Fruit fly (Drosophila melanogaster) whole organism, embryonic: Measurements from ENCODE around the gene mRpL50.
A peak's percentile ranks its signal among the peaks of the same experiment; 100 is the strongest.

Experiments used
- Atf-2 ChIP-seq: fragments of 200-800 bp; sonication (Bioruptor generic); optimal IDR thresholded peaks from 2 replicates; lab custom pipeline; 2016; ENCODE audit warnings: missing biosample characterization, missing genetic modification characterization
- CG12391 ChIP-seq: fragments of 200-800 bp; sonication (Bioruptor generic); optimal IDR thresholded peaks from 3 replicates; lab custom pipeline; 2018; ENCODE audit warnings: missing biosample characterization, mild to moderate bottlenecking, missing genetic modification characterization, moderate library complexity
- CG12659 ChIP-seq: fragments of 200-800 bp; sonication (Bioruptor generic); optimal IDR thresholded peaks from 3 replicates; lab custom pipeline; 2017; ENCODE audit warnings: mild to moderate bottlenecking, missing biosample characterization, missing genetic modification reagents, missing genetic modification characterization
- CG12744 ChIP-seq: fragments of 200-800 bp; sonication (Bioruptor generic); optimal IDR thresholded peaks from 2 replicates; lab custom pipeline; 2016; ENCODE audit warnings: missing biosample characterization, missing genetic modification characterization
- CG15269 ChIP-seq: fragments of 200-800 bp; sonication (Bioruptor generic); optimal IDR thresholded peaks from 2 replicates; lab custom pipeline; 2018; ENCODE audit warnings: missing biosample characterization, mild to moderate bottlenecking, missing genetic modification characterization, moderate library complexity
- CG16779 ChIP-seq: fragments of 200-800 bp; sonication (Bioruptor generic); IDR thresholded peaks from 2 replicates; pipeline ENCODE4 v1.3.6; 2022; ENCODE audit warnings: missing biosample characterization, missing genetic modification characterization
- CG17328 ChIP-seq: fragments of 200-800 bp; sonication (Bioruptor generic); IDR thresholded peaks from 2 replicates; pipeline ENCODE4 v1.3.6; 2022; ENCODE audit warnings: missing biosample characterization, missing genetic modification characterization
- CG17829 ChIP-seq: fragments of 200-800 bp; optimal IDR thresholded peaks from 2 replicates; lab custom pipeline; 2019; ENCODE audit warnings: missing biosample characterization, mild to moderate bottlenecking, missing genetic modification characterization, moderate library complexity
- CG4854 ChIP-seq: fragments of 200-800 bp; sonication (Bioruptor generic); optimal IDR thresholded peaks from 2 replicates; lab custom pipeline; 2016; ENCODE audit warnings: missing biosample characterization, missing genetic modification characterization, inconsistent platforms
- CG5953 ChIP-seq: fragments of 200-800 bp; sonication (Bioruptor generic); IDR thresholded peaks from 2 replicates; pipeline ENCODE4 v1.3.6; 2022; ENCODE audit warnings: missing biosample characterization, missing genetic modification characterization
- CG6272 ChIP-seq: fragments of 200-800 bp; sonication (Bioruptor generic); IDR thresholded peaks from 2 replicates; pipeline ENCODE4 v1.3.6; 2022; ENCODE audit warnings: missing biosample characterization, missing genetic modification characterization
- CG7745 ChIP-seq: fragments of 200-800 bp; sonication (Bioruptor generic); optimal IDR thresholded peaks from 2 replicates; lab custom pipeline; 2018; ENCODE audit warnings: missing biosample characterization, mild to moderate bottlenecking, missing genetic modification characterization, moderate library complexity
- CG8281 ChIP-seq: fragments of 200-800 bp; sonication (Bioruptor generic); optimal IDR thresholded peaks from 2 replicates; lab custom pipeline; 2018; ENCODE audit warnings: missing biosample characterization, mild to moderate bottlenecking, missing genetic modification characterization, moderate library complexity
- CG8944 ChIP-seq: fragments of 200-800 bp; sonication (Bioruptor generic); optimal IDR thresholded peaks from 3 replicates; lab custom pipeline; 2016; ENCODE audit warnings: missing biosample characterization, missing genetic modification characterization
- CTCF ChIP-seq: fragments of 200-800 bp; sonication (Bioruptor generic); optimal IDR thresholded peaks from 2 replicates; lab custom pipeline; 2017; ENCODE audit warnings: missing biosample characterization, mild to moderate bottlenecking, missing genetic modification characterization, moderate library complexity
- CrebB ChIP-seq: fragments of 200-800 bp; sonication (Bioruptor generic); optimal IDR thresholded peaks from 3 replicates; lab custom pipeline; 2018; ENCODE audit warnings: missing biosample characterization, mild to moderate bottlenecking, missing genetic modification characterization
- Deaf1 ChIP-seq: fragments of 200-800 bp; optimal IDR thresholded peaks from 3 replicates; lab custom pipeline; 2019; ENCODE audit warnings: missing biosample characterization, mild to moderate bottlenecking, missing genetic modification characterization, moderate library complexity
- Fer1 ChIP-seq: fragments of 200-800 bp; sonication (Bioruptor generic); optimal IDR thresholded peaks from 2 replicates; lab custom pipeline; 2017; ENCODE audit warnings: missing biosample characterization, mild to moderate bottlenecking, missing genetic modification characterization
- Gsc ChIP-seq: fragments of 200-800 bp; sonication (Bioruptor generic); IDR thresholded peaks from 2 replicates; pipeline ENCODE4 v1.3.6; 2022; ENCODE audit warnings: missing biosample characterization, missing genetic modification characterization
- HmgD ChIP-seq: fragments of 200-800 bp; sonication (Bioruptor generic); optimal IDR thresholded peaks from 3 replicates; lab custom pipeline; 2016; ENCODE audit warnings: missing biosample characterization, missing genetic modification characterization
- Lhr ChIP-seq: fragments of 200-800 bp; sonication (Bioruptor generic); optimal IDR thresholded peaks from 3 replicates; lab custom pipeline; 2017; ENCODE audit warnings: mild to moderate bottlenecking, missing biosample characterization, missing genetic modification reagents, missing genetic modification characterization
- NfI ChIP-seq: fragments of 200-800 bp; sonication (Bioruptor generic); optimal IDR thresholded peaks from 3 replicates; lab custom pipeline; 2018; ENCODE audit warnings: missing biosample characterization, mild to moderate bottlenecking, missing genetic modification characterization, moderate library complexity
- Oaz ChIP-seq: fragments of 200-800 bp; sonication (Bioruptor generic); IDR thresholded peaks from 2 replicates; pipeline ENCODE4 v1.3.6; 2022; ENCODE audit warnings: missing biosample characterization, missing genetic modification characterization
- Ravus ChIP-seq: fragments of 200-800 bp; sonication (Bioruptor generic); IDR thresholded peaks from 2 replicates; pipeline ENCODE4 v1.3.6; 2022; ENCODE audit warnings: missing biosample characterization, missing genetic modification characterization
- Side ChIP-seq: fragments of 200-800 bp; sonication (Bioruptor generic); optimal IDR thresholded peaks from 2 replicates; lab custom pipeline; 2016; ENCODE audit warnings: missing biosample characterization, missing genetic modification characterization
- Sox102F ChIP-seq: fragments of 200-800 bp; sonication (Bioruptor generic); optimal IDR thresholded peaks from 2 replicates; lab custom pipeline; 2018; ENCODE audit warnings: missing biosample characterization, mild to moderate bottlenecking, missing genetic modification characterization, moderate library complexity
- Usf ChIP-seq: fragments of 200-800 bp; sonication (Bioruptor generic); optimal IDR thresholded peaks from 2 replicates; lab custom pipeline; 2017; ENCODE audit warnings: missing genotype, missing biosample characterization, missing genetic modification characterization
- ab ChIP-seq: fragments of 200-800 bp; sonication (Bioruptor generic); optimal IDR thresholded peaks from 2 replicates; lab custom pipeline; 2016; ENCODE audit warnings: missing biosample characterization, missing genetic modification characterization
- ac ChIP-seq: fragments of 200-800 bp; sonication (Bioruptor generic); optimal IDR thresholded peaks from 3 replicates; lab custom pipeline; 2017; ENCODE audit warnings: missing biosample characterization, mild to moderate bottlenecking, missing genetic modification characterization
- bigmax ChIP-seq: fragments of 200-800 bp; sonication (Bioruptor generic); optimal IDR thresholded peaks from 2 replicates; lab custom pipeline; 2018; ENCODE audit warnings: missing biosample characterization, mild to moderate bottlenecking, missing genetic modification characterization
- crp ChIP-seq, 2 experiments: fragments of 200-800 bp; sonication (Bioruptor generic); optimal IDR thresholded peaks; 2 replicates in 1 of 2; 3 replicates in 1 of 2; lab custom pipeline; 2017; ENCODE audit warnings: missing biosample characterization in 2 of 2, missing genetic modification characterization in 2 of 2, mild to moderate bottlenecking in 1 of 2, moderate library complexity in 1 of 2
- cwo ChIP-seq: fragments of 200-800 bp; sonication (Bioruptor generic); optimal IDR thresholded peaks from 3 replicates; lab custom pipeline; 2017; ENCODE audit warnings: missing biosample characterization, missing genetic modification characterization, mild to moderate bottlenecking, moderate library complexity, missing genetic modification reagents
- dmrt11E ChIP-seq: fragments of 200-800 bp; sonication (Bioruptor generic); optimal IDR thresholded peaks from 3 replicates; lab custom pipeline; 2018; ENCODE audit warnings: missing biosample characterization, mild to moderate bottlenecking, missing genetic modification characterization, moderate library complexity
- dmrt99B ChIP-seq: fragments of 200-800 bp; sonication (Bioruptor generic); optimal IDR thresholded peaks from 2 replicates; lab custom pipeline; 2018; ENCODE audit warnings: missing biosample characterization, mild to moderate bottlenecking, missing genetic modification characterization, moderate library complexity
- exex ChIP-seq: fragments of 200-800 bp; sonication (Bioruptor generic); optimal IDR thresholded peaks from 4 replicates; lab custom pipeline; 2018; ENCODE audit warnings: missing biosample characterization, mild to moderate bottlenecking, missing genetic modification characterization, moderate library complexity
- fd96Cb ChIP-seq: fragments of 200-800 bp; sonication (Bioruptor generic); optimal IDR thresholded peaks from 2 replicates; lab custom pipeline; 2018; ENCODE audit warnings: missing biosample characterization, mild to moderate bottlenecking, missing genetic modification characterization, moderate library complexity
- h ChIP-seq: fragments of >200 bp; optimal IDR thresholded peaks from 2 replicates; lab custom pipeline; 2017
- klu ChIP-seq: fragments of 200-800 bp; sonication (Bioruptor generic); IDR thresholded peaks from 2 replicates; pipeline ENCODE4 v1.3.6; 2022; ENCODE audit warnings: missing biosample characterization, missing genetic modification characterization
- kni ChIP-seq: fragments of 200-800 bp; sonication (Bioruptor generic); optimal IDR thresholded peaks from 3 replicates; lab custom pipeline; 2017; ENCODE audit warnings: mild to moderate bottlenecking, missing biosample characterization, missing genetic modification reagents, missing genetic modification characterization
- lab ChIP-seq: fragments of 200-800 bp; sonication (Bioruptor generic); optimal IDR thresholded peaks from 3 replicates; lab custom pipeline; 2017; ENCODE audit warnings: missing biosample characterization, missing genetic modification characterization, mild to moderate bottlenecking, moderate library complexity, missing genetic modification reagents
- luna ChIP-seq: fragments of 200-800 bp; sonication (Bioruptor generic); optimal IDR thresholded peaks from 2 replicates; lab custom pipeline; 2016; ENCODE audit warnings: missing biosample characterization, missing genetic modification characterization
- onecut ChIP-seq: fragments of 200-800 bp; sonication (Bioruptor generic); IDR thresholded peaks from 2 replicates; pipeline ENCODE4 v1.3.6; 2022; ENCODE audit warnings: missing biosample characterization, missing genetic modification characterization
- salm ChIP-seq: fragments of 200-800 bp; sonication (Bioruptor generic); optimal IDR thresholded peaks from 2 replicates; lab custom pipeline; 2018; ENCODE audit warnings: missing biosample characterization, mild to moderate bottlenecking, missing genetic modification characterization
- seq ChIP-seq: fragments of 200-800 bp; sonication (Bioruptor generic); IDR thresholded peaks from 2 replicates; pipeline ENCODE4 v1.3.6; 2022; ENCODE audit warnings: missing biosample characterization, missing genetic modification characterization
- shn ChIP-seq: fragments of 200-800 bp; sonication (Bioruptor generic); optimal IDR thresholded peaks from 3 replicates; lab custom pipeline; 2016; ENCODE audit warnings: missing biosample characterization, missing genetic modification characterization
- sna ChIP-seq: fragments of 200-800 bp; sonication (Bioruptor generic); IDR thresholded peaks from 2 replicates; pipeline ENCODE4 v1.3.6; 2022; ENCODE audit warnings: missing biosample characterization, missing genetic modification characterization; ENCODE audit not compliant: partially characterized antibody
- sob ChIP-seq: fragments of 200-800 bp; sonication (Bioruptor generic); IDR thresholded peaks from 2 replicates; pipeline ENCODE4 v1.3.6; 2022; ENCODE audit warnings: missing biosample characterization, missing genetic modification characterization
- sqz ChIP-seq: fragments of 200-800 bp; sonication (Bioruptor generic); optimal IDR thresholded peaks from 3 replicates; lab custom pipeline; 2018; ENCODE audit warnings: missing biosample characterization, mild to moderate bottlenecking, missing genetic modification characterization
- tll ChIP-seq, 2 experiments: fragments of 200-800 bp in 1 of 2; fragments of >200 bp in 1 of 2; sonication (Bioruptor generic) in 1 of 2; optimal IDR thresholded peaks; 2 replicates each; lab custom pipeline; 2017 to 2019; ENCODE audit warnings: missing biosample characterization in 2 of 2, missing genetic modification characterization in 2 of 2, mild to moderate bottlenecking in 1 of 2, moderate library complexity in 1 of 2
- trem ChIP-seq: fragments of 200-800 bp; optimal IDR thresholded peaks from 3 replicates; lab custom pipeline; 2019; ENCODE audit warnings: missing biosample characterization, mild to moderate bottlenecking, missing genetic modification characterization, moderate library complexity

mRpL50 gene

DNA sequence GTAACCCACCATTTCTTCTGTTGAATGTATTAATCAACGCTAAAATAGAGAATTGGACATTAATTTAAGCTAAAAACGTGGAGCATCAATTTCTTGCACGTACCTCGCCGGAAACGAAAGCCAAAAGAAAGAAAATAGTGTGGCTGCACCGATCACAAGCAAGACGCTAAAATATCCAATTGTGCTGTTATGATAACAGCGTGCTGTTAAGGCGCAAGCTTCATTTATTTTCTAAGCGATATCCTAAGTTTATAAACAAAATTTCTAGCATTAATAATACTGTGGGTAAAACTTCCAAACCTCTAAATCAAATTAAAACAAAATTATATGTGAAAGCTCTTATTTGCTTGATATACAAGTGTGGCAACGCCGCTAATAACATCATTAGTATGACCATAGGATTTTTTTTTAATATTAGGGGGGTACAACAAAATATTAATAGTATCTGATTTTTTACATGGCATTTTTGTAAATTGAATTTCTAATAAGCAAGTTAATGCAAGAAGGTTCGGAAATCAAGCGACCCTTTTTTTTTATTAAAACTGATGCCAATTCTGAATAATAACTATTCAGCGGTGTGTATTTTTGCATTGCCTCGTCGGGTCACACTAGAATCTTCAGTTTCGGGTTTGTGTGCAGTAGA is 2.4 kb downstream of the mRpL50 start, which contains the start of the genes RpL18 and Neos (continued):
- TF ChIP-seq seq (GFP tag; lab: Robert Waterston, UW) (peak; percentile 71), sob (GFP tag; lab: Robert Waterston, UW) (peak; percentile 41), CG12744 (GFP tag; lab: Kevin White, UChicago) (peak; percentile 51), CG12391 (peak; percentile 86), crp (GFP tag; optimal IDR thresholded peaks at IDR 0.05; lab: Kevin White, UChicago) (peak in 1 of 2 experiments; percentile 31), CG12659 (peak; percentile 92), Usf (GFP tag; lab: Kevin White, UChicago) (peak; percentile 42), CG17829 (tag; lab: Kevin White, UChicago) (peak; percentile 49), Lhr (GFP tag; lab: Kevin White, UChicago) (peak; percentile 76), h (no peak), Gsc (GFP tag; lab: Robert Waterston, UW) (no peak), sna (GFP tag; lab: Robert Waterston, UW) (no peak), luna (GFP tag; lab: Kevin White, UChicago) (peak; percentile 36), Oaz (GFP tag; lab: Robert Waterston, UW) (no peak), bigmax (GFP tag; lab: Kevin White, UChicago) (peak; percentile 64), lab (GFP tag; lab: Kevin White, UChicago) (peak; percentile 91), CG6272 (GFP tag; lab: Robert Waterston, UW) (no peak), CG8944 (GFP tag; lab: Kevin White, UChicago) (no peak), trem (tag; lab: Kevin White, UChicago) (peak; percentile 79), CG8281 (tag; lab: Kevin White, UChicago) (peak; percentile 7), exex (tag; lab: Kevin White, UChicago) (no peak), CG15269 (peak; percentile 63), fd96Cb (peak; percentile 5), Sox102F (GFP tag; lab: Kevin White, UChicago) (peak; percentile 70), NfI (peak; percentile 84), shn (peak; percentile 73), cwo (GFP tag; lab: Kevin White, UChicago) (peak; percentile 23), sqz (GFP tag; lab: Kevin White, UChicago) (peak; percentile 63), Side (GFP tag; lab: Kevin White, UChicago) (peak; percentile 84), CG7745 (tag; lab: Kevin White, UChicago) (no peak), tll (GFP tag; optimal IDR thresholded peaks at IDR 0.05; lab: Kevin White, UChicago) (peak in 1 of 2 experiments; percentile 25), CrebB (tag; lab: Kevin White, UChicago) (peak; percentile 73), salm (tag; lab: Kevin White, UChicago) (peak; percentile 62), Ravus (GFP tag; lab: Robert Waterston, UW) (no peak), dmrt99B (peak; percentile 57), kni (GFP tag; lab: Kevin White, UChicago) (peak; percentile 55), CTCF (peak; percentile 6), CG5953 (GFP tag; lab: Robert Waterston, UW) (peak; percentile 58; the same call in 1 of the 2 replicates), HmgD (GFP tag; lab: Kevin White, UChicago) (no peak), Fer1 (GFP tag; lab: Kevin White, UChicago) (peak; percentile 87), Atf-2 (peak; percentile 45), CG16779 (GFP tag; lab: Robert Waterston, UW) (no peak), ab (no peak), dmrt11E (tag; lab: Kevin White, UChicago) (peak; percentile 62), CG17328 (GFP tag; lab: Robert Waterston, UW) (peak; percentile 52), CG4854 (peak; percentile 44), onecut (GFP tag; lab: Robert Waterston, UW) (peak; percentile 77), ac (peak; percentile 41), Deaf1 (tag; lab: Kevin White, UChicago) (no peak), klu (GFP tag; lab: Robert Waterston, UW) (peak; percentile 49; the same call in 1 of the 2 replicates)
